Worm (Caenorhabditis elegans) whole organism, early embryonic: ENCODE data around the gene fbxb-64.

Experiments
- F13C5.2 ChIP-seq: sonication (generic microtip); optimal IDR thresholded peaks from 2 replicates; lab custom pipeline; 2017; ENCODE audit warnings: mild to moderate bottlenecking, missing genetic modification characterization, inconsistent platforms, missing compliant biosample characterization
- ama-1 ChIP-seq: fragments of 150-350 bp; optimal IDR thresholded peaks from 2 replicates; lab custom pipeline; 2014
- ets-7 ChIP-seq: sonication (generic microtip); optimal IDR thresholded peaks from 2 replicates; lab custom pipeline; 2016; ENCODE audit warnings: missing genotype, missing genetic modification characterization, missing compliant biosample characterization
- flt-1 ChIP-seq: fragments of 200-800 bp; sonication (Bioruptor generic); IDR thresholded peaks from 2 replicates; pipeline ENCODE4 v1.3.6; 2022; ENCODE audit warnings: missing genetic modification characterization, missing compliant biosample characterization
- hmbx-1 ChIP-seq: sonication (generic microtip); optimal IDR thresholded peaks from 2 replicates; lab custom pipeline; 2016; ENCODE audit warnings: mild to moderate bottlenecking, missing genetic modification characterization, missing compliant biosample characterization
- scrt-1 ChIP-seq: fragments of 200-800 bp; sonication (Bioruptor generic); IDR thresholded peaks from 2 replicates; pipeline ENCODE4 v1.3.6; 2022; ENCODE audit warnings: missing genetic modification characterization, missing compliant biosample characterization
- sea-1 ChIP-seq: fragments of 200-800 bp; sonication (Bioruptor generic); conservative IDR thresholded peaks from 2 replicates; pipeline ENCODE4 v1.3.6; 2022; ENCODE audit warnings: missing genetic modification characterization, missing compliant biosample characterization
- tbx-11 ChIP-seq: fragments of 200-800 bp; sonication (Bioruptor generic); IDR thresholded peaks from 2 replicates; pipeline ENCODE4 v1.3.6; 2022; ENCODE audit warnings: missing genetic modification characterization, missing compliant biosample characterization
- tra-4 ChIP-seq: sonication (generic microtip); optimal IDR thresholded peaks from 2 replicates; lab custom pipeline; 2017; ENCODE audit warnings: missing genetic modification characterization, missing compliant biosample characterization

DNA sequence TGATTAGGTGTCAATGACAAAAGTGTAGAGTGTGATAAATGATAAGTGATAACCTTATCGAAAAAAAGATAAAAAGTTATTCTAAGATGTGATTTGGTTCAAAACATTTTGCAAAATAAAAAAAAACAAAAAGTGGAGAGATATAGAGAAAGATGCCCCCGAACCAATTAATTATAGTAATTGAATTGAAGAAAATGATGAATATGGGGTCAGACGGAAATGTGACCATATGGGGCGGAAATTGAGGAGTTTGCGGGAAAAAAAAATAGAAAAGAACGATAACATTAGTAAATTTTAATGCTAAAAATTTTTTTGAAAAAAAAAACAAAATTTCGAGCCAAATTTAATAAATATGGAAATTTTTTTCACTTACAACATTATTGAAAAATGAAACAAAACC is 41.4 kb downstream of the fbxb-64 start:
- TF ChIP-seq sea-1 (GFP tag; lab: Robert Waterston, UW) = no peak
- TF ChIP-seq ama-1 (lab: Kevin White, UChicago) = no peak
- no peak for TF ChIP-seq ets-7
- TF ChIP-seq hmbx-1 (tag; lab: Kevin White, UChicago) = no peak
- TF ChIP-seq flt-1 (GFP tag; lab: Robert Waterston, UW) = no peak
- no peak for TF ChIP-seq F13C5.2 (tag; lab: Kevin White, UChicago)
- no peak for TF ChIP-seq tbx-11 (GFP tag; lab: Robert Waterston, UW)
- no peak for TF ChIP-seq scrt-1 (GFP tag; lab: Robert Waterston, UW)
- no peak for TF ChIP-seq tra-4 (tag; lab: Kevin White, UChicago)
